Worm (Caenorhabditis elegans): ENCODE results near the gene srt-42.

DNA sequence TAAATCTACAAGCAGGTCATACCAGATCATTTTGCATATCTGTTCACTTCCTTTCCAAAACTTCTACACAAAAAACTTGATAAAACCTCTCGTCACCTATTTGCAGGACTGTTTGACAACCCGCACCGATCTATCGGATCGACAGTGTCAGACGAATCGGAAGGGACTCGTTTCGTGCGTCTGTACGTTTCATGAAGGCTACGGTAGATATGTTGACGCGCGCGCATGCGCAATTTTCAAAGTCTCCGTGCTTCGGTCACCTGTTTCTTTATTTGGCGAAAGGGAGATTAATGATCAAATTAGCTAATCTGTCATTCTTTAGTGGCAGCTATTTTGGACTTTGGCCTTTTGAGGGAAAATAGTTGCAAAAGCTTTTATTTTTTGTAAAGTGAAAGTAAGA is 17.8 kb upstream of the srt-42 start:
- no peak for TF ChIP-seq mdl-1 (tag; optimal IDR thresholded peaks at IDR 0.05)
- no peak for TF ChIP-seq nhr-12 (tag; optimal IDR thresholded peaks at IDR 0.05)
- TF ChIP-seq elt-3 (tag; optimal IDR thresholded peaks at IDR 0.05), result peak in 1 of 3 experiments; percentile 16
- no peak for TF ChIP-seq ZK546.5 (tag; optimal IDR thresholded peaks at IDR 0.05)
- TF ChIP-seq nhr-76 (tag; optimal IDR thresholded peaks at IDR 0.05), result no peak
- TF ChIP-seq unc-62 (GFP tag; optimal IDR thresholded peaks at IDR 0.05), result no peak
- no peak for TF ChIP-seq pqm-1 (tag; optimal IDR thresholded peaks at IDR 0.05)
- TF ChIP-seq ama-1 (optimal IDR thresholded peaks at IDR 0.05), result no peak
- TF ChIP-seq elt-1 (tag; optimal IDR thresholded peaks at IDR 0.05), result peak; percentile 11
